Worm (Caenorhabditis elegans): Measurements from ENCODE around the gene xtr-2.

xtr-2 gene

DNA sequence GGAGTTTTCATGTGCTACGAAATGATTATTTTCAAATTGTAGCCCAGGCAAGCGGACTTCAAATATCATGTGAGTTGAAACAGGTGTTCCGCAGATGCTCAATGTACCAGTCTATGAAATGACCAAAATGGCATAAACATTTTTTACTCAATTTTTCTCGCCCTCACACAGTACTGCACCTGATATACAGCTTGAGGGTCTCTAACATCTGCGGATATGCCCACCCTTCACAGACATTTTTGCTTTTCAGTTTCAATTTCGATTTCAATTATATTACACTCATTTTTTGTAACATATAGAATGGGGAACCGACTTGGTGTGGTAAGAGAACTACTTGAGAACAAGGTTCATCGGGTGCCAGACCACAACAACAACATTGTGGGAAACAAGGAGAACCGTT lies 31.4 kb downstream of the xtr-2 start, which contains the start of gene F42F12.11:
Gene F42F12.11 (plus strand): TSS at position 301 of the 400 bp plus-strand sequence.
- TF ChIP-seq skn-1 (tag; optimal IDR thresholded peaks at IDR 0.05) (no peak), nhr-11 (tag; optimal IDR thresholded peaks at IDR 0.05) (no peak), ceh-16 (tag; optimal IDR thresholded peaks at IDR 0.05) (no peak), nhr-25 (tag; optimal IDR thresholded peaks at IDR 0.05) (no peak), C34F6.9 (tag; optimal IDR thresholded peaks at IDR 0.05) (no peak), ztf-4 (tag; optimal IDR thresholded peaks at IDR 0.05) (no peak), nhr-237 (tag; optimal IDR thresholded peaks at IDR 0.05) (no peak), alr-1 (tag; optimal IDR thresholded peaks at IDR 0.05) (no peak), mbf-1 (tag; optimal IDR thresholded peaks at IDR 0.05) (no peak), lin-13 (GFP tag; optimal IDR thresholded peaks at IDR 0.05) (no peak), ztf-11 (tag; optimal IDR thresholded peaks at IDR 0.05) (no peak), mdl-1 (tag; optimal IDR thresholded peaks at IDR 0.05) (no peak)

DNA sequence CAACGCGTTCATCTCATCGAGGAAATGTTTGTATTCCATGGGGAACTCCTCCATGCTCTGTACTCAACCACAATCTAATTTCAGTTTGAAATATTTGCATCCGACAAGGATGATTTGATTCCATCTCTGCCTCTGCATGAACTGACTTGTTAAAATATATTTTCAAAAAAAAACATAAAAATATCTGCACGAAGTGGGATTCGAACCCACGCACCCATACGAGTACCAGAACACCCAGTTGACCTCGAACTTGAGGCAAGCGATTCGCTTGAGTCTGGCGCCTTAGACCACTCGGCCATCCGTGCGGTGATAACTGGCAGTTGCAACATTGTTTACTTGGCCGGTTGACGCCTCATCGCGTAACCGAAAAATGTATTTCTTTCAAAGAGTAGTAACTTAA lies 32.5 kb downstream of the xtr-2 start:
- TF ChIP-seq sma-9 (GFP tag; optimal IDR thresholded peaks at IDR 0.05) (peak; percentile 55), sma-9 (tag; optimal IDR thresholded peaks at IDR 0.05) (no peak), egl-27 (tag; optimal IDR thresholded peaks at IDR 0.05) (peak; percentile 19), nhr-237 (tag; optimal IDR thresholded peaks at IDR 0.05) (no peak), unc-62 (GFP tag; optimal IDR thresholded peaks at IDR 0.05) (no peak), lin-11 (tag; optimal IDR thresholded peaks at IDR 0.05) (no peak), F13H6.1 (tag; optimal IDR thresholded peaks at IDR 0.05) (no peak), crh-2 (tag; optimal IDR thresholded peaks at IDR 0.05) (peak; percentile 35), sma-3 (GFP tag; optimal IDR thresholded peaks at IDR 0.05) (peak; percentile 34), nhr-129 (tag; optimal IDR thresholded peaks at IDR 0.05) (peak; percentile 61), nhr-21 (tag; optimal IDR thresholded peaks at IDR 0.05) (peak; percentile 31), C34F6.9 (tag; optimal IDR thresholded peaks at IDR 0.05) (peak; percentile 13), fos-1 (tag; optimal IDR thresholded peaks at IDR 0.05) (peak; percentile 21)

DNA sequence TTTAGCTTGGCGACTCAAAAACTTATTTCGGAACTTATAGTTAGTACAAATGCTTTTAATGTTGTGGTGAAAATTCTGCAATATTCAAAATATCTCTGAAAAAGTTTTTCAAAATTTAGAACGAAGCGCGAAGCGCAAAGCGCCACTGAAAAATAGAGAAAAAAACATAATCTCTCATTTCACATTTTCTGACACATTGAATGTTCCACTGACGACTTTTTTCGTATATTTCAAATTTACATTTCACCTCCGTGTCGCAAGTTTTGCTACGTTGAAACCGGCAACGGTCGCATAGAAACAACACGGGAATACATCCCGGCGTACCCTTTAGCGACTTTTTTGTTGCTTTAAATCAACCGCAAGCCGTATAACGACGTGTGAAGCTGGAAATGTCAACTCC lies 33.0 kb downstream of the xtr-2 start, which contains the start of gene F42F12.14:
Gene F42F12.14 (plus strand): TSS at position 301 of the 400 bp plus-strand sequence.
- TF ChIP-seq lin-11 (tag; optimal IDR thresholded peaks at IDR 0.05) (no peak), dmd-4 (tag; optimal IDR thresholded peaks at IDR 0.05) (no peak), peb-1 (tag; optimal IDR thresholded peaks at IDR 0.05) (no peak), alr-1 (tag; optimal IDR thresholded peaks at IDR 0.05) (no peak)

DNA sequence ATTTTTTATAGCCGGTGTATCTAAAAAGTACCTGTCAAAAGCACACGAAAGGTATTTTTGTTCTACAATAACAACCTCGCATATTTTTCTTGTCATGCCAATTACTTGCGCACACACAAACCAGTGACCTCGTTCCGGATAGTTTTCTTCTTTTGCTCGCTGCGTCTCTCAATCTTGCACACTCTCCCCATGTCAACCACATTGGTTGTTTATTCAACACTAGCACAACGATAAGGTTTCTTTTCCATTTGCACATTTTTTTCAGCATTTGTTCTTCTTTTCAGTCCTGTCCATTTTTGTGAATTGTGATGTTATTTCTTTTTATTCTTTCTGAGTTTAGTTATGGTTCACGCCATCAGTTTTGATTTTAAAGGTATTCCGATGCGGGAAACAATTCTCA lies 34.8 kb downstream of the xtr-2 start, which contains the start of gene F42F12.3:
Gene F42F12.3 (plus strand): TSS at position 372 of the 400 bp plus-strand sequence.
- peak; percentile 3 for TF ChIP-seq fos-1 (tag; optimal IDR thresholded peaks at IDR 0.05)
- no peak for TF ChIP-seq nhr-21 (tag; optimal IDR thresholded peaks at IDR 0.05)

DNA sequence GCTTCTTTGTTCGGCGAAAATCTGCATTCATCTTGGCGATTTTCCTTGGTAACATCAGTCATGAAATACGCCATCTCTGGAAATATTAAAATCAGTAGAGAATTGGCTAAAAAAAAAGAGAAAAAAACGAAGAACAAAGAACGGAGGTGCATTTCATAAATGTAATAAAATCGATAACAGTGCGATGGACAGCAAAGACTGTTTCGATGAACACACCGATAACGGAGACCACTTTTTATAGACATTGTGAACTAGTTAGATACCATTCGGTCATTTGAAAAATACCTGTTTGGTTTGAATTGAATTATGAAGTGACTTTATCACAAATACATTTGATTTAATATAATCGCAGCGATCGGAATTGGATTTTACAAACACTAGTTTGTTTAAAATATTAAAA lies 37.5 kb downstream of the xtr-2 start, which contains the start of gene F42F12.4:
Gene F42F12.4 (minus strand): TSS at position 76 of the 400 bp plus-strand sequence.
- TF ChIP-seq unc-62 (GFP tag; optimal IDR thresholded peaks at IDR 0.05) (no peak), dmd-4 (tag; optimal IDR thresholded peaks at IDR 0.05) (no peak), fos-1 (tag; optimal IDR thresholded peaks at IDR 0.05) (peak; percentile 11), ztf-4 (tag; optimal IDR thresholded peaks at IDR 0.05) (no peak), aly-2 (tag; optimal IDR thresholded peaks at IDR 0.05) (no peak), egl-27 (tag; optimal IDR thresholded peaks at IDR 0.05) (no peak), ceh-16 (tag; optimal IDR thresholded peaks at IDR 0.05) (no peak)

DNA sequence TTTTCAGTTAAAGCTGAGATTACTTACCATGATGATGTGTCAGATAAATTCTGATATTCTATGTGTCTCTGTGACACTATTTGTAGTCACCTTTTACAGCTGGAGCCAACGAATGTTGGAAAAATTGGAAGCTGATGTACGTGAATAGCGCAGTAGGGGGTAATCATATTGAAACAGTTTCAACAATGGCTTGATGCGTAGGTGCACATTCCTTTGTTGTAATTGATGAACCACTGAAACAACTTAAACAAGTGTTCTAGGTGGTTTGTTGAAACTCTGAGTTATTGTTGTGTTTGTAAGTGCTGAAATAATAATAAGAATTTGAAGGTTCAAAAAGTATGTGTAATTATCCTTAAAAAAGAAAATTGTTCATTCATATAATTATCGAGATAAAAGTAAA lies 41.2 kb downstream of the xtr-2 start, which contains the start of gene nspc-12:
Gene nspc-12 (minus strand): TSS at position 101 of the 400 bp plus-strand sequence.
- TF ChIP-seq aly-2 (tag; optimal IDR thresholded peaks at IDR 0.05) (no peak), F13H6.1 (tag; optimal IDR thresholded peaks at IDR 0.05) (no peak), Y55F3AM.14 (GFP tag; optimal IDR thresholded peaks at IDR 0.05) (no peak), C34F6.9 (tag; optimal IDR thresholded peaks at IDR 0.05) (no peak), nhr-129 (tag; optimal IDR thresholded peaks at IDR 0.05) (no peak), dmd-4 (tag; optimal IDR thresholded peaks at IDR 0.05) (no peak), sma-9 (GFP tag; optimal IDR thresholded peaks at IDR 0.05) (no peak), sma-9 (tag; optimal IDR thresholded peaks at IDR 0.05) (no peak), nhr-77 (tag; optimal IDR thresholded peaks at IDR 0.05) (no peak), mab-5 (tag; optimal IDR thresholded peaks at IDR 0.05) (no peak), ceh-16 (tag; optimal IDR thresholded peaks at IDR 0.05) (no peak), nhr-237 (tag; optimal IDR thresholded peaks at IDR 0.05) (no peak), elt-1 (tag; optimal IDR thresholded peaks at IDR 0.05) (no peak), nhr-12 (tag; optimal IDR thresholded peaks at IDR 0.05) (no peak), unc-62 (GFP tag; optimal IDR thresholded peaks at IDR 0.05) (no peak), fos-1 (tag; optimal IDR thresholded peaks at IDR 0.05) (no peak), lin-39 (tag; optimal IDR thresholded peaks at IDR 0.05) (no peak), alr-1 (tag; optimal IDR thresholded peaks at IDR 0.05) (no peak), R02D3.7 (tag; optimal IDR thresholded peaks at IDR 0.05) (no peak)

Measured in whole organism, L2 larva.